Worm (Caenorhabditis elegans): Measurements from ENCODE around the gene idpb-4.
A peak's percentile ranks its signal among the peaks of the same experiment; 100 is the strongest.

ce11 chrII:8784235-8784928 is 47.0 kb upstream of the idpb-4 start:
- no peak for TF ChIP-seq zip-4 (GFP tag; optimal IDR thresholded peaks at IDR 0.05)
- peak; percentile 24 for TF ChIP-seq fos-1 (tag; optimal IDR thresholded peaks at IDR 0.05)
- peak; percentile 79 for TF ChIP-seq ama-1 (optimal IDR thresholded peaks at IDR 0.05)
- TF ChIP-seq grh-1 (GFP tag; IDR thresholded peaks at IDR 0.05): no peak
- TF ChIP-seq snpc-4 (tag; optimal IDR thresholded peaks at IDR 0.05): no peak
- TF ChIP-seq jun-1 (tag; optimal IDR thresholded peaks at IDR 0.05): peak; percentile 30
- TF ChIP-seq aha-1 (tag; optimal IDR thresholded peaks at IDR 0.05): no peak
- TF ChIP-seq egl-27 (tag; optimal IDR thresholded peaks at IDR 0.05): no peak
- TF ChIP-seq nhr-12 (tag; optimal IDR thresholded peaks at IDR 0.05): no peak
- no peak for TF ChIP-seq ceh-63 (GFP tag; optimal IDR thresholded peaks at IDR 0.05)
